Worm (Caenorhabditis elegans) whole organism, L2 larva: ENCODE results near the gene F25G6.8.

Source experiments
- ceh-16 ChIP-seq: fragments of 150-350 bp; optimal IDR thresholded peaks from 2 replicates; lab custom pipeline; 2014; ENCODE audit warnings: missing biosample characterization, missing genetic modification characterization
- egl-27 ChIP-seq: sonication (generic microtip); optimal IDR thresholded peaks from 3 replicates; lab custom pipeline; 2017; ENCODE audit warnings: missing biosample characterization, missing genetic modification reagents, missing genetic modification characterization
- elt-3 ChIP-seq: sonication (generic microtip); optimal IDR thresholded peaks from 2 replicates; lab custom pipeline; 2017; ENCODE audit warnings: missing biosample characterization, missing genetic modification characterization
- lsy-2 ChIP-seq, 2 experiments: fragments of 150-350 bp in 1 of 2; sonication (generic microtip) in 1 of 2; optimal IDR thresholded peaks; 2 replicates each; lab custom pipeline; 2014 to 2017; ENCODE audit warnings: missing biosample characterization in 2 of 2, missing genetic modification characterization in 2 of 2
- mbf-1 ChIP-seq: sonication (generic microtip); optimal IDR thresholded peaks from 2 replicates; lab custom pipeline; 2017; ENCODE audit warnings: missing biosample characterization, missing genetic modification characterization
- nhr-6 ChIP-seq: fragments of 150-350 bp; optimal IDR thresholded peaks from 2 replicates; lab custom pipeline; 2014; ENCODE audit warnings: missing biosample characterization, missing genetic modification characterization
- skn-1 ChIP-seq: sonication (generic microtip); optimal IDR thresholded peaks from 2 replicates; lab custom pipeline; 2017; ENCODE audit warnings: missing biosample characterization, missing genetic modification characterization
- snpc-4 ChIP-seq: fragments of 150-350 bp; optimal IDR thresholded peaks from 2 replicates; lab custom pipeline; 2014; ENCODE audit warnings: missing biosample characterization, missing genetic modification characterization

DNA sequence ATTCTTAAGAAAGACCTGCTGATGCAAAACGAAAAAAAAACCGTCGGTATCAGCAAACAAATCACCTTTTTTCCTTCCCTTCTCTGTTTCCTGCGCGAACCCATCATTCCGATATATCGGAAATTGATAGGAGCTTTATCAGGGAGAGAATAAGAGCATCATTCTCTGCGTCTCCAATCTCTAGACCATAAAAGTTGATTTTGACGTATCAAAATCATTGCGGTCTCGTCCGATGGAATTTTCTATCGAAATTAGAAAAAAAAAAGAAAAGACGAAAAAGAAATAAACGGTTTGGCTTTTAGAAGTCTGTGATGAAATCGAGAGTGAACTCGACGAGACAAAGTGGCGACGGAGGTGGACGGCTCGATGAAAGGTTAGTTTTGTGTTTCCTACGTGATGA is 16.0 kb downstream of the F25G6.8 start, which contains the start of gene stdh-4:
- TF ChIP-seq nhr-6 (tag; lab: Kevin White, UChicago) (no peak), egl-27 (tag; lab: Kevin White, UChicago) (no peak), skn-1 (no peak), mbf-1 (no peak), ceh-16 (no peak), elt-3 (no peak), lsy-2 (tag; optimal IDR thresholded peaks at IDR 0.05; lab: Kevin White, UChicago) (no peak), snpc-4 (tag; lab: Kevin White, UChicago) (no peak)
